Fruit fly (Drosophila melanogaster): ENCODE data around the gene SNF4Agamma.

SNF4Agamma gene

DNA sequence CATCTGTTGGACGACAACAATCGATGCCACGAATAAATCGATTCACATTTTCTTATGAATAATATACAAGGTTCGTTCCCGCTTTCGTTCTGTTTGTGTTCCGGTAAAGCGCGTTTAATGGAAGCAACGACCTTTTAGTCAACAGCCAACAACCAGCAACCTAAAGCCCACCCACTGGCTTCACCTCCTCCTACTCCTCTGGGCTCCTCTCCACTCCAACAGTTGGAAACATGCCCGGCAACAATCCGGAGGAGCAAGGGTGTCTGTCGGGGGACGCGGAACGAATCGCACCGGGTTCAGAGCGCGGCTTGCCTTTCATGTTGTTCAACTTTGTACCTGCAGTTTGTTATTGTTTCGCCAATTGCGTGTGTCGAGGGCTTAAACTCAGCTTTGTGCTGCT lies 16.3 kb upstream of the SNF4Agamma start:
- TF ChIP-seq CG6163 (GFP tag; IDR thresholded peaks at IDR 0.05): 0 out of 3 replicates have a peak, but pooled peaks have one; percentile 2
- peak; percentile 83 for TF ChIP-seq svp (GFP tag)
- peak in 1 of 2 experiments; percentile 15 for TF ChIP-seq ss (GFP tag; optimal IDR thresholded peaks at IDR 0.05)
- no peak for TF ChIP-seq CG11294 (GFP tag; IDR thresholded peaks at IDR 0.05)

DNA sequence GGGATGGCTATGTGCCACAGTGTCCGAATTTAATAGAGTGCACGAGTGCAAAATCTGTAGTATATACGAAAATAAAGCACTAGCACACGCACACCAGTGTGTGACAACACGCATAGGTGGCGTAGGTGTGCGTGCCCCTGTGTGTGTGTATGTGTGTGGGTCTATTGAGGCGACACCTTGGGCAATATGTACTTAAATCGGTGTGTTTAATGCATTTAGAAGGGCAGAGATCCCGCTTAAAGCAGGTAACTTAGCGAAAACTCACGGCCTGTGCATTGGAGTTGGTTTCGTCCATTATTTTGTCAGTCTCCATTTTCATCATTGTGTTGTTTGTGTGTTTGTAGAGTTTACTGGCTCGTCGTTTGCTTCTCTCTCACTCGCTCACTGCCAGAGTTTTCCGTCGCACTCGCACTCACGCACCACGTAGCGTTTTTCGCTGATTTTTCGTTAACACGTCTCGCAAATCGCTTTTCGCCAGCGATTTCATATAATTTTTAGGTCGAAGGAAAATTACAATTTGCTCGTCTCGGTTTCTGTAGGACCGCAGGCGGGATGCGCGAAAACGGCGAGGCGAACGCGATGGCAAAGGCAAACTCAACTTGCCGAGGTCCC lies 13.8 kb upstream of the SNF4Agamma start:
- TF ChIP-seq Eip78C (GFP tag) (peak; percentile 62), fkh (GFP tag; optimal IDR thresholded peaks at IDR 0.05) (peak; percentile 34), salr (GFP tag; optimal IDR thresholded peaks at IDR 0.05) (no peak), topi (GFP tag; optimal IDR thresholded peaks at IDR 0.05) (no peak), CG6163 (GFP tag; IDR thresholded peaks at IDR 0.05) (no peak), CG11762 (GFP tag; optimal IDR thresholded peaks at IDR 0.05; ENCODE audit: insufficient read depth) (no peak), cyc (GFP tag; optimal IDR thresholded peaks at IDR 0.05) (no peak), CG6808 (GFP tag; optimal IDR thresholded peaks at IDR 0.05) (no peak), CG6792 (GFP tag; optimal IDR thresholded peaks at IDR 0.05) (no peak), Smox (GFP tag; optimal IDR thresholded peaks at IDR 0.05) (no peak), CG8319 (GFP tag; optimal IDR thresholded peaks at IDR 0.05) (no peak), CG11902 (GFP tag; optimal IDR thresholded peaks at IDR 0.05) (no peak), Gug (GFP tag; IDR thresholded peaks at IDR 0.05) (no peak), CG6854 (GFP tag; optimal IDR thresholded peaks at IDR 0.05) (peak; percentile 36), achi (GFP tag; optimal IDR thresholded peaks at IDR 0.05) (no peak)

DNA sequence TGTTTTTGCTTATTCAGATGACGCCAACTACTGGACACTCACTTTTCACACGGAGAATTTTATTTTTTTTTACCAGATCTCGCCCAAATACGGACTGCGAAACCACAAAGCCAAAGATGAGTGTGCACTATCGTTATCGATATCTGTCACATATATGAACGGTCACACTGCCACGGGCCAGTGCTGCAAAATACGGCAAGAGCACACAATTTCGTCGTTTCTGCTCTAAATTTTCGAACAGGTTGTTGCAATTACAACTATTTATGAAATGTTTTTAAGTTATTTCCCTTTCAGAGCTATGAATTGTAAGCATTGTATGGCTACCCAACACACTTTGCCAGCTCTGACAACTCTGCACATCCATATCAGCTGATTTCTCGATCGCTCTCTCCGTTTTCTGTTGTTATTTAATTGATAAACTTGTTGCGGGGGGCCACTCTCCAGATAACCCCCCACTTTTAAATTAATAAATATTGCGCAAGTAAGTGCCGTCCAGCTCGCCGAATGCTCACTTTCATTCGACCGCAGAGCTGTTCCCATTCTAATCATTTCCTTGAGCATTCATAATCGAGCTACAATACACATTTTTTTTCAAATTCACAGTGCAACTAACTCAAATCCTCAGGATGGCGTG lies 13.1 kb upstream of the SNF4Agamma start, which contains the start of the genes slmb and CG5793:
Gene slmb (minus strand): TSS at position 134 of the 634 bp plus-strand sequence.
Gene CG5793 (plus strand): TSS at position 222 of the 634 bp plus-strand sequence.
- TF ChIP-seq CG6792 (GFP tag; optimal IDR thresholded peaks at IDR 0.05) (peak; percentile 40), esn (GFP tag; optimal IDR thresholded peaks at IDR 0.05) (peak; percentile 58), CG3032 (tag; optimal IDR thresholded peaks at IDR 0.05) (peak; percentile 38), CG34406 (GFP tag; optimal IDR thresholded peaks at IDR 0.05) (peak; percentile 22), CG31627 (GFP tag; optimal IDR thresholded peaks at IDR 0.05) (peak; percentile 70), Eip75B (GFP tag; optimal IDR thresholded peaks at IDR 0.05) (no peak), Sox15 (GFP tag; optimal IDR thresholded peaks at IDR 0.05) (peak; percentile 29), CG6163 (GFP tag; IDR thresholded peaks at IDR 0.05) (no peak; the same call in 2 of the 3 replicates), topi (GFP tag; optimal IDR thresholded peaks at IDR 0.05) (peak; percentile 36), vri (GFP tag; optimal IDR thresholded peaks at IDR 0.05) (peak; percentile 100), Eip93F (GFP tag; optimal IDR thresholded peaks at IDR 0.05) (no peak), achi (GFP tag; optimal IDR thresholded peaks at IDR 0.05) (peak; percentile 78), Gug (GFP tag; IDR thresholded peaks at IDR 0.05) (0 out of 2 replicates have a peak, but pooled peaks have one; percentile 11), CG10631 (GFP tag; optimal IDR thresholded peaks at IDR 0.05) (peak; percentile 44), lz (GFP tag; optimal IDR thresholded peaks at IDR 0.05) (peak; percentile 53), Hr39 (GFP tag; optimal IDR thresholded peaks at IDR 0.05) (peak; percentile 55), eg (GFP tag; IDR thresholded peaks at IDR 0.05) (peak; percentile 29; the same call in 1 of the 3 replicates), cyc (GFP tag; optimal IDR thresholded peaks at IDR 0.05) (peak; percentile 49), dsx (GFP tag; optimal IDR thresholded peaks at IDR 0.05; ENCODE audit: poor library complexity, severe bottlenecking) (no peak), Eip78C (GFP tag) (peak; percentile 83)

DNA sequence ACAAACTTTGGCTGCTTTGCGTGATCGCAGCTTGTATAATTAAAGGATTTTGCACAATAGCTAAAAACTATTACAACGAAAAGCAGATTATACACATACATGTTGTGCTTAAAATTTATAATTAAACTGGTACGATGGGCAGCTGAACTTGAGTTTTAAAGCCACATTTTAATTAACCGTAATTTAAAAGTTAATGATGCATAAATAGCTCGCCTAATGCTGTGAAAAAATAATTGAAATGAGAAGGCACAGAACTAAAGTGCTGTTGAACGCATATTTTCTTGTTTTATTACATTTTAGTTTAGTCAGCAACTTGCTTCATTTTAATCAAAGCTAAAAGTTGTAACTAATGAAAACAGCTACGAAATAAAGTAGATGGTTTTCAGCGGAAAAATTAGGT lies 10.9 kb upstream of the SNF4Agamma start, which contains the start of gene Obp93a:
Gene Obp93a (minus strand): TSS at position 101 of the 400 bp plus-strand sequence.
- TF ChIP-seq Hr38 (GFP tag; optimal IDR thresholded peaks at IDR 0.05): no peak
- no peak for TF ChIP-seq Smox (GFP tag; optimal IDR thresholded peaks at IDR 0.05)
